Fruit fly (Drosophila melanogaster): ENCODE data around the gene SmydA-8.
A peak's percentile ranks its signal among the peaks of the same experiment; 100 is the strongest.

The SmydA-8 gene

dm6 chrX:2172420-2172827, 41.2 kb downstream of the SmydA-8 start, which contains the start of gene ND-B14.5A (continued):
- TF ChIP-seq CG12659 (GFP tag; optimal IDR thresholded peaks at IDR 0.05) (peak; percentile 48), dpn (GFP tag; optimal IDR thresholded peaks at IDR 0.05) (no peak), sug (tag; optimal IDR thresholded peaks at IDR 0.05) (peak; percentile 21), CG13287 (GFP tag; IDR thresholded peaks at IDR 0.05; ENCODE audit: partially characterized antibody) (peak; percentile 97), esg (GFP tag; conservative IDR thresholded peaks at IDR 0.05) (no peak), HLH54F (GFP tag; optimal IDR thresholded peaks at IDR 0.05) (peak; percentile 2), MBD-R2 (GFP tag; IDR thresholded peaks at IDR 0.05) (peak; percentile 55), CG12769 (tag; optimal IDR thresholded peaks at IDR 0.05) (peak; percentile 2), ato (GFP tag; IDR thresholded peaks at IDR 0.05; ENCODE audit: partially characterized antibody) (peak; percentile 97), stwl (tag; optimal IDR thresholded peaks at IDR 0.05) (peak; percentile 74), jigr1 (GFP tag; IDR thresholded peaks at IDR 0.05) (no peak), row (GFP tag; IDR thresholded peaks at IDR 0.05) (peak; percentile 23; the same call in 1 of the 3 replicates), CG17829 (tag; optimal IDR thresholded peaks at IDR 0.05) (peak; percentile 18), CG1603 (tag; optimal IDR thresholded peaks at IDR 0.05) (peak; percentile 65), vnd (GFP tag; IDR thresholded peaks at IDR 0.05; ENCODE audit: partially characterized antibody) (peak; percentile 92), ci (GFP tag; IDR thresholded peaks at IDR 0.05) (peak; percentile 29; the same call in 1 of the 3 replicates), chinmo (GFP tag; IDR thresholded peaks at IDR 0.05; ENCODE audit: partially characterized antibody) (peak; percentile 96), crp (GFP tag; optimal IDR thresholded peaks at IDR 0.05) (peak in 1 of 2 experiments; percentile 64), az2 (GFP tag; optimal IDR thresholded peaks at IDR 0.05) (no peak), CG15514 (GFP tag; optimal IDR thresholded peaks at IDR 0.05) (peak; percentile 72), Nf-YC (tag; optimal IDR thresholded peaks at IDR 0.05) (peak; percentile 11), tin (GFP tag; optimal IDR thresholded peaks at IDR 0.05) (no peak), nerfin-2 (GFP tag; IDR thresholded peaks at IDR 0.05; ENCODE audit: partially characterized antibody) (peak; percentile 99), unc-4 (GFP tag; IDR thresholded peaks at IDR 0.05; ENCODE audit: partially characterized antibody) (peak; percentile 93), CG4404 (GFP tag; IDR thresholded peaks at IDR 0.05) (no peak), CG4617 (GFP tag; optimal IDR thresholded peaks at IDR 0.05; ENCODE audit: borderline replicate concordance) (peak; percentile 61), lola (GFP tag; optimal IDR thresholded peaks at IDR 0.05) (no peak), Kr (GFP tag; optimal IDR thresholded peaks at IDR 0.05) (no peak), luna (GFP tag; optimal IDR thresholded peaks at IDR 0.05) (no peak), CG9817 (tag; optimal IDR thresholded peaks at IDR 0.05) (no peak), kah (GFP tag; optimal IDR thresholded peaks at IDR 0.05) (no peak), E2f2 (GFP tag; IDR thresholded peaks at IDR 0.05) (peak; percentile 71), CG12391 (tag; optimal IDR thresholded peaks at IDR 0.05) (peak; percentile 0), amos (GFP tag; IDR thresholded peaks at IDR 0.05; ENCODE audit: partially characterized antibody) (peak; percentile 93), CG18262 (tag; optimal IDR thresholded peaks at IDR 0.05) (no peak), bbx (GFP tag; IDR thresholded peaks at IDR 0.05; ENCODE audit: partially characterized antibody) (peak; percentile 97), hb (GFP tag; IDR thresholded peaks at IDR 0.05; ENCODE audit: partially characterized antibody) (peak; percentile 96), Ets97D (GFP tag; optimal IDR thresholded peaks at IDR 0.05) (peak; percentile 40), gfzf (GFP tag; optimal IDR thresholded peaks at IDR 0.05) (peak; percentile 28), Lhr (GFP tag; optimal IDR thresholded peaks at IDR 0.05) (no peak), Fer1 (GFP tag; optimal IDR thresholded peaks at IDR 0.05) (peak; percentile 4), CG14710 (tag; optimal IDR thresholded peaks at IDR 0.05) (peak; percentile 43), Bgb (GFP tag; IDR thresholded peaks at IDR 0.05; ENCODE audit: partially characterized antibody) (peak; percentile 96), pzg (GFP tag; optimal IDR thresholded peaks at IDR 0.05) (peak; percentile 78), mld (GFP tag; IDR thresholded peaks at IDR 0.05; ENCODE audit: partially characterized antibody) (peak; percentile 96), NFAT (GFP tag; IDR thresholded peaks at IDR 0.05) (no peak), CG7987 (GFP tag; optimal IDR thresholded peaks at IDR 0.05) (no peak)
